Worm (Caenorhabditis elegans): ENCODE results near the gene mca-1.

DNA sequence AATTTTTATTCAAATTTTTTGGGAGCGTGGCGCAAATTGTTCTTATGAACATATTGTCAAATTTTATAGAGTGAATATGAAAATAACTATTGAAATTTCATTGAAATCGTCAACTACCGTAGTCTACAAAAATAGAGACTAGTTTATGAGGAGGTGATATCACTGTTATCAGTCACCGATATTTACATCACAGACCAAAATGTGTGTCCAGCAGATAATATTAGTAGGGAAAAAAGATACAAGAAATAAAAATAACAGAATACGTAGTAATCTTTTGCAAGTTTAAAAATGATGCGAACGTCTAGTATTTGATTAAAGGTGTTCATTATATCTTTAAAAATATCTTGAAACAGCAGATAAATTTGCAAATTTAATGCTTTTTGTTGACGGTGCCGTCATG, 44.5 kb upstream of the mca-1 start:
- TF ChIP-seq ceh-13 (GFP tag; optimal IDR thresholded peaks at IDR 0.05) (no peak), ama-1 (optimal IDR thresholded peaks at IDR 0.05) (no peak), B0310.2 (tag; optimal IDR thresholded peaks at IDR 0.05) (no peak)

All from whole organism, early embryonic.